Worm (Caenorhabditis elegans) whole organism, L2 larva: ENCODE results near the gene R12A1.3.

ENCODE experiments used
- C34F6.9 ChIP-seq: fragments of 150-350 bp; optimal IDR thresholded peaks from 2 replicates; lab custom pipeline; 2014; ENCODE audit warnings: missing biosample characterization, missing genetic modification characterization
- F13H6.1 ChIP-seq: sonication (generic microtip); optimal IDR thresholded peaks from 2 replicates; lab custom pipeline; 2016; ENCODE audit warnings: missing genetic modification characterization, missing compliant biosample characterization
- R02D3.7 ChIP-seq: fragments of 150-350 bp; optimal IDR thresholded peaks from 2 replicates; lab custom pipeline; 2014; ENCODE audit warnings: missing biosample characterization, missing genetic modification characterization
- Y55F3AM.14 ChIP-seq: fragments of 200-800 bp; sonication (Bioruptor generic); optimal IDR thresholded peaks from 2 replicates; lab custom pipeline; 2018; ENCODE audit warnings: mild to moderate bottlenecking, missing genetic modification characterization, missing compliant biosample characterization
- alr-1 ChIP-seq: fragments of 150-350 bp; optimal IDR thresholded peaks from 2 replicates; lab custom pipeline; 2014; ENCODE audit warnings: missing biosample characterization, missing genetic modification characterization
- blmp-1 ChIP-seq: sonication (generic microtip); optimal IDR thresholded peaks from 2 replicates; lab custom pipeline; 2017; ENCODE audit warnings: missing genetic modification characterization, mild to moderate bottlenecking, missing compliant biosample characterization, antibody characterized with exemption, moderate library complexity; ENCODE audit not compliant: insufficient read depth
- ceh-16 ChIP-seq: fragments of 150-350 bp; optimal IDR thresholded peaks from 2 replicates; lab custom pipeline; 2014; ENCODE audit warnings: missing biosample characterization, missing genetic modification characterization
- ceh-82 ChIP-seq: fragments of 150-350 bp; optimal IDR thresholded peaks from 2 replicates; lab custom pipeline; 2014; ENCODE audit warnings: missing biosample characterization, missing genetic modification characterization
- crh-2 ChIP-seq: sonication (generic microtip); optimal IDR thresholded peaks from 2 replicates; lab custom pipeline; 2017; ENCODE audit warnings: missing biosample characterization, missing genetic modification characterization
- egl-27 ChIP-seq: sonication (generic microtip); optimal IDR thresholded peaks from 3 replicates; lab custom pipeline; 2017; ENCODE audit warnings: missing biosample characterization, missing genetic modification reagents, missing genetic modification characterization
- elt-1 ChIP-seq: fragments of 150-350 bp; optimal IDR thresholded peaks from 2 replicates; lab custom pipeline; 2014; ENCODE audit warnings: missing biosample characterization, missing genetic modification characterization
- elt-3 ChIP-seq: sonication (generic microtip); optimal IDR thresholded peaks from 2 replicates; lab custom pipeline; 2017; ENCODE audit warnings: missing biosample characterization, missing genetic modification characterization
- fos-1 ChIP-seq: fragments of 150-350 bp; optimal IDR thresholded peaks from 2 replicates; lab custom pipeline; 2014; ENCODE audit warnings: missing biosample characterization, missing genetic modification characterization
- gmeb-1 ChIP-seq: fragments of 150-350 bp; optimal IDR thresholded peaks from 2 replicates; lab custom pipeline; 2014; ENCODE audit warnings: missing biosample characterization, missing genetic modification characterization
- lin-11 ChIP-seq: fragments of 150-350 bp; sonication (generic microtip); optimal IDR thresholded peaks from 2 replicates; lab custom pipeline; 2014; ENCODE audit warnings: missing biosample characterization, missing genetic modification characterization, inconsistent platforms, mixed read lengths
- lin-13 ChIP-seq: fragments of 150-350 bp; optimal IDR thresholded peaks from 2 replicates; lab custom pipeline; 2014; ENCODE audit warnings: missing biosample characterization, missing genetic modification reagents, missing genetic modification characterization
- lsy-2 ChIP-seq, 2 experiments: fragments of 150-350 bp in 1 of 2; sonication (generic microtip) in 1 of 2; optimal IDR thresholded peaks; 2 replicates each; lab custom pipeline; 2014 to 2017; ENCODE audit warnings: missing biosample characterization in 2 of 2, missing genetic modification characterization in 2 of 2
- mab-5 ChIP-seq: fragments of 150-350 bp; optimal IDR thresholded peaks from 2 replicates; lab custom pipeline; 2014; ENCODE audit warnings: missing biosample characterization, missing genetic modification characterization
- mbf-1 ChIP-seq: sonication (generic microtip); optimal IDR thresholded peaks from 2 replicates; lab custom pipeline; 2017; ENCODE audit warnings: missing biosample characterization, missing genetic modification characterization
- mdl-1 ChIP-seq, 2 experiments: fragments of 150-350 bp in 1 of 2; sonication (generic microtip) in 1 of 2; optimal IDR thresholded peaks; 2 replicates each; lab custom pipeline; 2017; ENCODE audit warnings: missing biosample characterization in 2 of 2, missing genetic modification characterization in 2 of 2
- nhr-10 ChIP-seq: sonication (generic microtip); optimal IDR thresholded peaks from 2 replicates; lab custom pipeline; 2017; ENCODE audit warnings: missing biosample characterization, missing genetic modification characterization
- nhr-129 ChIP-seq: fragments of 150-350 bp; optimal IDR thresholded peaks from 2 replicates; lab custom pipeline; 2014; ENCODE audit warnings: missing biosample characterization, missing genetic modification characterization
- nhr-23 ChIP-seq: fragments of 150-350 bp; optimal IDR thresholded peaks from 2 replicates; lab custom pipeline; 2014; ENCODE audit warnings: missing biosample characterization, missing genetic modification reagents, missing genetic modification characterization
- nhr-237 ChIP-seq: fragments of 150-350 bp; optimal IDR thresholded peaks from 2 replicates; lab custom pipeline; 2014; ENCODE audit warnings: missing biosample characterization, missing genetic modification characterization
- nhr-25 ChIP-seq: fragments of 150-350 bp; sonication (generic microtip); optimal IDR thresholded peaks from 3 replicates; lab custom pipeline; 2014; ENCODE audit warnings: missing biosample characterization, missing genetic modification characterization
- nhr-6 ChIP-seq: fragments of 150-350 bp; optimal IDR thresholded peaks from 2 replicates; lab custom pipeline; 2014; ENCODE audit warnings: missing biosample characterization, missing genetic modification characterization
- nhr-77 ChIP-seq: fragments of 150-350 bp; optimal IDR thresholded peaks from 2 replicates; lab custom pipeline; 2014; ENCODE audit warnings: missing biosample characterization, missing genetic modification characterization
- sem-4 ChIP-seq: fragments of 150-350 bp; optimal IDR thresholded peaks from 2 replicates; lab custom pipeline; 2014; ENCODE audit warnings: missing biosample characterization, missing genetic modification reagents, missing genetic modification characterization
- skn-1 ChIP-seq: sonication (generic microtip); optimal IDR thresholded peaks from 2 replicates; lab custom pipeline; 2017; ENCODE audit warnings: missing biosample characterization, missing genetic modification characterization
- sma-3 ChIP-seq: sonication (generic microtip); optimal IDR thresholded peaks from 2 replicates; lab custom pipeline; 2016; ENCODE audit warnings: missing genetic modification reagents, missing genetic modification characterization, missing compliant biosample characterization
- sma-9 ChIP-seq, 2 experiments: fragments of 150-350 bp in 1 of 2; sonication (generic microtip) in 1 of 2; optimal IDR thresholded peaks; 2 replicates each; lab custom pipeline; 2014 to 2016; ENCODE audit warnings: missing genetic modification characterization in 2 of 2, mild to moderate bottlenecking in 1 of 2, missing biosample characterization in 1 of 2, missing compliant biosample characterization in 1 of 2, missing genetic modification reagents in 1 of 2, moderate library complexity in 1 of 2
- snpc-4 ChIP-seq: fragments of 150-350 bp; optimal IDR thresholded peaks from 2 replicates; lab custom pipeline; 2014; ENCODE audit warnings: missing biosample characterization, missing genetic modification characterization
- unc-39 ChIP-seq: fragments of 150-350 bp; optimal IDR thresholded peaks from 2 replicates; lab custom pipeline; 2014; ENCODE audit warnings: missing biosample characterization, missing genetic modification characterization
- unc-55 ChIP-seq: fragments of 150-350 bp; sonication (generic microtip); optimal IDR thresholded peaks from 3 replicates; lab custom pipeline; 2014; ENCODE audit warnings: missing biosample characterization, missing genetic modification reagents, missing genetic modification characterization
- zag-1 ChIP-seq: fragments of 150-350 bp; optimal IDR thresholded peaks from 2 replicates; lab custom pipeline; 2014; ENCODE audit warnings: missing biosample characterization, missing genetic modification characterization
- ztf-1 ChIP-seq: fragments of 200-800 bp; sonication (Bioruptor generic); conservative IDR thresholded peaks from 2 replicates; pipeline ENCODE4 v1.3.6; 2022; ENCODE audit warnings: missing genetic modification characterization, missing compliant biosample characterization
- ztf-11 ChIP-seq: sonication (generic microtip); optimal IDR thresholded peaks from 2 replicates; lab custom pipeline; 2017; ENCODE audit warnings: missing biosample characterization, missing genetic modification characterization
- ztf-4 ChIP-seq: fragments of 150-350 bp; optimal IDR thresholded peaks from 2 replicates; lab custom pipeline; 2014; ENCODE audit warnings: missing biosample characterization, missing genetic modification characterization

R12A1.3 gene

DNA sequence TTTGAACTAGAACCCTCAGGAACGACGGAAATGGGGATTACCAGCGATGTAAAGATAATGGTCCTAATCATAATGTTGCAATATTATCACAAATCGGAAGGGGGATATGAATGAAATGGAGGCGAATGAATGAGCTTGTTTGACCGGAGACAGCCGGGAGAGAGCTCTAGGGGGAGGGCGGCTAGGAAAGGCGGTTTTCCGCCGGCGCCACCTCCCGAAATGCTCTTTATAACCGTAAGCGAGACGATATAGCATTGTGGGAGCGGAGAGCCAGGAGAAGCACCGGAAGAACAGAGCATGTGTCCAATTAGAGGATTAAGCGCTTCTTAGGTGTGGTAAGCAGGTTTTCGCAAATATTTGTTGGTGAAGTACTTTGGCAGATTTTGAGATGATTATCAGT lies at the start of gene R12A1.3:
Gene R12A1.3 (minus strand): TSS at position 200 of the 400 bp plus-strand sequence.
- no peak for TF ChIP-seq gmeb-1
- TF ChIP-seq ceh-16: no peak
- TF ChIP-seq nhr-237 (tag; lab: Kevin White, UChicago): no peak
- TF ChIP-seq crh-2 (tag; lab: Kevin White, UChicago): no peak
- TF ChIP-seq lin-13: no peak
- TF ChIP-seq nhr-129 (tag; lab: Kevin White, UChicago): no peak
- TF ChIP-seq R02D3.7 (tag; lab: Kevin White, UChicago): no peak
- no peak for TF ChIP-seq ceh-82
- TF ChIP-seq elt-3: no peak
- no peak for TF ChIP-seq nhr-25 (tag; lab: Kevin White, UChicago)
- TF ChIP-seq ztf-11 (tag; lab: Kevin White, UChicago): no peak
- TF ChIP-seq Y55F3AM.14 (GFP tag; lab: Kevin White, UChicago): no peak
- no peak for TF ChIP-seq snpc-4 (tag; lab: Kevin White, UChicago)
- no peak for TF ChIP-seq ztf-1 (GFP tag; lab: Robert Waterston, UW)
- no peak for TF ChIP-seq mbf-1 (tag; lab: Kevin White, UChicago)
- TF ChIP-seq nhr-6 (tag; lab: Kevin White, UChicago): no peak
- no peak for TF ChIP-seq nhr-77
- no peak for TF ChIP-seq nhr-23 (tag; lab: Kevin White, UChicago)
- no peak for TF ChIP-seq unc-55 (GFP tag; lab: Kevin White, UChicago)

ce11 chrV:1474486-1475125 lies 49.0 kb upstream of the R12A1.3 start, which contains the start of the genes F53E2.2 and unc-60:
F53E2.2 (plus strand) TSS chrV:1475086.
unc-60 (plus strand) TSS chrV:1475086.
- TF ChIP-seq snpc-4 (tag; lab: Kevin White, UChicago) (no peak), lin-11 (tag; lab: Kevin White, UChicago) (peak; percentile 5), blmp-1 (tag; lab: Kevin White, UChicago) (no peak), F13H6.1 (tag; lab: Kevin White, UChicago) (peak; percentile 94), nhr-77 (no peak), fos-1 (tag; lab: Kevin White, UChicago) (peak; percentile 36), ceh-82 (peak; percentile 16), unc-39 (tag; lab: Kevin White, UChicago) (no peak), lsy-2 (tag; optimal IDR thresholded peaks at IDR 0.05; lab: Kevin White, UChicago) (peak in 1 of 2 experiments; percentile 43), alr-1 (tag; lab: Kevin White, UChicago) (no peak), nhr-25 (tag; lab: Kevin White, UChicago) (peak; percentile 29), Y55F3AM.14 (GFP tag; lab: Kevin White, UChicago) (no peak), mab-5 (tag; lab: Kevin White, UChicago) (peak; percentile 39), elt-1 (tag; lab: Kevin White, UChicago) (no peak), mdl-1 (tag; optimal IDR thresholded peaks at IDR 0.05; lab: Kevin White, UChicago) (peak; percentile 10 to 73), sem-4 (peak; percentile 35), nhr-129 (tag; lab: Kevin White, UChicago) (peak; percentile 85), skn-1 (tag; lab: Kevin White, UChicago) (peak; percentile 1), C34F6.9 (tag; lab: Kevin White, UChicago) (peak; percentile 83), mbf-1 (tag; lab: Kevin White, UChicago) (no peak), crh-2 (tag; lab: Kevin White, UChicago) (peak; percentile 25), nhr-6 (tag; lab: Kevin White, UChicago) (no peak), ceh-16 (no peak), gmeb-1 (peak; percentile 30), unc-55 (GFP tag; lab: Kevin White, UChicago) (peak; percentile 71), zag-1 (tag; lab: Kevin White, UChicago) (peak; percentile 62), ztf-4 (tag; lab: Kevin White, UChicago) (peak; percentile 44), nhr-10 (tag; lab: Kevin White, UChicago) (no peak), sma-3 (peak; percentile 14), elt-3 (no peak), egl-27 (tag; lab: Kevin White, UChicago) (peak; percentile 31), nhr-237 (tag; lab: Kevin White, UChicago) (no peak), sma-9 (GFP tag; optimal IDR thresholded peaks at IDR 0.05; lab: Kevin White, UChicago) (peak; percentile 48), sma-9 (tag; optimal IDR thresholded peaks at IDR 0.05; lab: Kevin White, UChicago) (no peak)
